Worm (Caenorhabditis elegans) whole organism, L4 larva: ENCODE data around the gene K03H6.4.

ENCODE experiments used
- F26F4.8 ChIP-seq: fragments of 200-800 bp; sonication (Bioruptor generic); conservative IDR thresholded peaks from 2 replicates; pipeline ENCODE4 v1.3.6; 2022; ENCODE audit warnings: missing genetic modification characterization, missing compliant biosample characterization
- T20F7.1 ChIP-seq: fragments of 200-800 bp; sonication (Bioruptor generic); optimal IDR thresholded peaks from 2 replicates; lab custom pipeline; 2018; ENCODE audit warnings: mild to moderate bottlenecking, missing genetic modification characterization, missing compliant biosample characterization
- Y48G9A.11 ChIP-seq: fragments of 200-800 bp; sonication (Bioruptor generic); IDR thresholded peaks from 2 replicates; pipeline ENCODE4 v1.3.6; 2022; ENCODE audit warnings: missing genetic modification reagents, missing genetic modification characterization, missing compliant biosample characterization
- aha-1 ChIP-seq: fragments of 150-350 bp; peaks from one replicate; lab custom pipeline; 2014; ENCODE audit warnings: missing biosample characterization, missing genetic modification characterization
- aly-2 ChIP-seq: sonication (generic microtip); optimal IDR thresholded peaks from 2 replicates; lab custom pipeline; 2018; ENCODE audit warnings: missing biosample characterization, missing genetic modification characterization
- attf-4 ChIP-seq: sonication (generic microtip); optimal IDR thresholded peaks from 3 replicates; lab custom pipeline; 2017; ENCODE audit warnings: missing biosample characterization, missing genetic modification characterization
- ceh-20 ChIP-seq: fragments of 200-800 bp; sonication (Bioruptor generic); IDR thresholded peaks from 2 replicates; pipeline ENCODE4 v1.3.6; 2022; ENCODE audit warnings: missing genetic modification reagents, missing genetic modification characterization, missing compliant biosample characterization
- ceh-32 ChIP-seq: sonication (generic microtip); optimal IDR thresholded peaks from 2 replicates; lab custom pipeline; 2016; ENCODE audit warnings: mild to moderate bottlenecking, missing genetic modification characterization, missing compliant biosample characterization; ENCODE audit not compliant: poor library complexity
- ceh-82 ChIP-seq: sonication (generic microtip); optimal IDR thresholded peaks from 2 replicates; lab custom pipeline; 2017; ENCODE audit warnings: missing biosample characterization, missing genetic modification characterization
- ces-1 ChIP-seq: fragments of 150-350 bp; sonication (generic microtip); optimal IDR thresholded peaks from 4 replicates; lab custom pipeline; 2014; ENCODE audit warnings: missing biosample characterization, missing genetic modification reagents, missing genetic modification characterization
- daf-12 ChIP-seq: fragments of 150-350 bp; optimal IDR thresholded peaks from 2 replicates; lab custom pipeline; 2014; ENCODE audit warnings: missing biosample characterization, missing genetic modification reagents, missing genetic modification characterization
- daf-16 ChIP-seq, 3 experiments: sonication (generic microtip); optimal IDR thresholded peaks; 2 replicates each; lab custom pipeline; 2016 to 2017; ENCODE audit warnings: missing genetic modification characterization in 3 of 3, missing genetic modification reagents in 3 of 3, mild to moderate bottlenecking in 2 of 3, missing compliant biosample characterization in 2 of 3, missing biosample characterization in 1 of 3, moderate library complexity in 1 of 3
- daf-19 ChIP-seq: fragments of 200-800 bp; sonication (Bioruptor generic); conservative IDR thresholded peaks from 2 replicates; pipeline ENCODE4 v1.3.6; 2022; ENCODE audit warnings: missing genetic modification characterization, missing compliant biosample characterization
- dmd-6 ChIP-seq: fragments of 200-800 bp; sonication (Bioruptor generic); IDR thresholded peaks from 2 replicates; pipeline ENCODE4 v1.3.6; 2022; ENCODE audit warnings: missing genetic modification reagents, missing genetic modification characterization, missing compliant biosample characterization
- dve-1 ChIP-seq: sonication (generic microtip); optimal IDR thresholded peaks from 2 replicates; lab custom pipeline; 2017; ENCODE audit warnings: antibody characterized with exemption, mild to moderate bottlenecking, missing genetic modification characterization, missing compliant biosample characterization; ENCODE audit not compliant: insufficient read depth
- egl-27 ChIP-seq: sonication (generic microtip); optimal IDR thresholded peaks from 3 replicates; lab custom pipeline; 2017; ENCODE audit warnings: missing biosample characterization, missing genetic modification reagents, missing genetic modification characterization
- gei-8 ChIP-seq: fragments of 200-800 bp; sonication (Bioruptor generic); optimal IDR thresholded peaks from 2 replicates; lab custom pipeline; 2018; ENCODE audit warnings: mild to moderate bottlenecking, missing genetic modification characterization, missing compliant biosample characterization
- hlh-11 ChIP-seq: fragments of 200-800 bp; sonication (Bioruptor generic); optimal IDR thresholded peaks from 2 replicates; lab custom pipeline; 2018; ENCODE audit warnings: mild to moderate bottlenecking, missing genetic modification characterization, missing compliant biosample characterization
- lin-29 ChIP-seq: fragments of 200-800 bp; sonication (Bioruptor generic); IDR thresholded peaks from 2 replicates; pipeline ENCODE4 v1.3.6; 2022; ENCODE audit warnings: missing genetic modification reagents, missing genetic modification characterization, missing compliant biosample characterization
- lir-3 ChIP-seq: sonication (generic microtip); optimal IDR thresholded peaks from 2 replicates; lab custom pipeline; 2016; ENCODE audit warnings: mild to moderate bottlenecking, missing genetic modification characterization, missing compliant biosample characterization
- nhr-111 ChIP-seq: fragments of 200-800 bp; sonication (Bioruptor generic); optimal IDR thresholded peaks from 2 replicates; lab custom pipeline; 2018; ENCODE audit warnings: mild to moderate bottlenecking, missing genetic modification characterization, missing compliant biosample characterization
- nhr-25 ChIP-seq: sonication (generic microtip); optimal IDR thresholded peaks from 2 replicates; lab custom pipeline; 2017; ENCODE audit warnings: missing genetic modification characterization, mild to moderate bottlenecking, missing compliant biosample characterization, antibody characterized with exemption, moderate library complexity, borderline replicate concordance; ENCODE audit not compliant: insufficient read depth
- pqm-1 ChIP-seq: sonication (generic microtip); optimal IDR thresholded peaks from 2 replicates; lab custom pipeline; 2017; ENCODE audit warnings: missing biosample characterization, missing genetic modification characterization
- sdz-12 ChIP-seq: fragments of 200-800 bp; sonication (Bioruptor generic); optimal IDR thresholded peaks from 2 replicates; lab custom pipeline; 2018; ENCODE audit warnings: mild to moderate bottlenecking, missing genetic modification characterization, missing compliant biosample characterization
- set-16 ChIP-seq: fragments of 200-800 bp; sonication (Bioruptor generic); IDR thresholded peaks from 2 replicates; pipeline ENCODE4 v1.3.6; 2022; ENCODE audit warnings: missing genetic modification reagents, missing genetic modification characterization, missing compliant biosample characterization
- snpc-1.2 ChIP-seq: fragments of 200-800 bp; sonication (Bioruptor generic); IDR thresholded peaks from 2 replicates; pipeline ENCODE4 v1.3.6; 2022; ENCODE audit warnings: missing genetic modification reagents, missing genetic modification characterization, missing compliant biosample characterization
- spr-1 ChIP-seq: sonication (generic microtip); optimal IDR thresholded peaks from 2 replicates; lab custom pipeline; 2016; ENCODE audit warnings: mild to moderate bottlenecking, missing genetic modification characterization, missing compliant biosample characterization
- tag-97 ChIP-seq: fragments of 200-800 bp; sonication (Bioruptor generic); IDR thresholded peaks from 2 replicates; pipeline ENCODE4 v1.3.6; 2022; ENCODE audit warnings: missing genetic modification characterization, missing compliant biosample characterization
- unc-62 ChIP-seq, 3 experiments: fragments of 150-350 bp in 1 of 3; sonication (generic microtip); optimal IDR thresholded peaks in 2 of 3; peaks in 1 of 3; 1 replicate in 1 of 3; 2 replicates in 2 of 3; lab custom pipeline; 2014 to 2017; ENCODE audit warnings: missing biosample characterization in 3 of 3, missing genetic modification characterization in 3 of 3, missing genetic modification reagents in 3 of 3, missing genotype in 1 of 3
- zag-1 ChIP-seq: fragments of 150-350 bp; optimal IDR thresholded peaks from 2 replicates; lab custom pipeline; 2014; ENCODE audit warnings: missing biosample characterization, missing genetic modification characterization
- zip-2 ChIP-seq: fragments of 150-350 bp; optimal IDR thresholded peaks from 2 replicates; lab custom pipeline; 2014; ENCODE audit warnings: missing biosample characterization, missing genetic modification characterization

Gene K03H6.4

ce11 chrIV:1521224-1521623 lies at the start of gene K03H6.4:
Gene K03H6.4, minus strand, starts transcription at chrIV:1521324.
- TF ChIP-seq ces-1 (GFP tag; lab: Kevin White, UChicago), result no peak
- no peak for TF ChIP-seq daf-19
- TF ChIP-seq lir-3, result no peak
- peak in 1 of 2 experiments; percentile 90 for TF ChIP-seq unc-62 (GFP tag; optimal IDR thresholded peaks at IDR 0.05 in 1 of 2; lab: Kevin White, UChicago)
- no peak for TF ChIP-seq unc-62 (tag; optimal IDR thresholded peaks at IDR 0.05; lab: Kevin White, UChicago)
- TF ChIP-seq zip-2 (tag; lab: Kevin White, UChicago), result no peak
- TF ChIP-seq gei-8 (GFP tag; lab: Kevin White, UChicago), result no peak
- TF ChIP-seq sdz-12 (GFP tag; lab: Kevin White, UChicago), result no peak

DNA sequence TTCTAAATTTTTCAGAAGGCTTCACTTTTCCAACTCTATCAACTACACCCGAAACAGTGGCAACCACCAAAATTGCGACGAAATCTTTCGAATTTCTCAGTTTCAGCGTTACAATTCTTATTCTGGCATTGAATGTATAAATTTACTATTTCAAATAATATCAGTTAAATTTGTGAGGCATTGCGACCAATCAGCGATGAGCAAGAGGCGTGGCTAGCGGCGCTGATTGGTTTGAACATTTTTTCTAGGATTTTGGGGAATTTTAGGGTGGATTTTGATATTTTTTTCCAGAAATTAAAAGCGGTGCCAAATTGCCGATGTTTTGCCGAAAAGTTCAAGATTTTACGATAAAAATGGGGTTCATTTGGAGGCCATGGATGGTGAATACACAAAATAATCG lies 46.5 kb upstream of the K03H6.4 start:
- TF ChIP-seq tag-97 (GFP tag; lab: Robert Waterston, UW), result no peak
- 0 out of 2 replicates have a peak, but pooled peaks have one; percentile 6 for TF ChIP-seq Y48G9A.11
- TF ChIP-seq daf-12 (tag; lab: Kevin White, UChicago), result no peak
- TF ChIP-seq ceh-32 (tag; lab: Kevin White, UChicago), result no peak
- peak; percentile 83 for TF ChIP-seq aha-1 (tag; lab: Kevin White, UChicago)
- no peak for TF ChIP-seq ceh-82 (tag; lab: Kevin White, UChicago)
- no peak for TF ChIP-seq lir-3
- TF ChIP-seq nhr-25 (tag; lab: Kevin White, UChicago), result no peak

ce11 chrIV:1565725-1566124 lies 44.6 kb upstream of the K03H6.4 start:
- peak; percentile 90 for TF ChIP-seq set-16 (GFP tag; lab: Robert Waterston, UW)
- no peak for TF ChIP-seq attf-4 (tag; lab: Kevin White, UChicago)

DNA sequence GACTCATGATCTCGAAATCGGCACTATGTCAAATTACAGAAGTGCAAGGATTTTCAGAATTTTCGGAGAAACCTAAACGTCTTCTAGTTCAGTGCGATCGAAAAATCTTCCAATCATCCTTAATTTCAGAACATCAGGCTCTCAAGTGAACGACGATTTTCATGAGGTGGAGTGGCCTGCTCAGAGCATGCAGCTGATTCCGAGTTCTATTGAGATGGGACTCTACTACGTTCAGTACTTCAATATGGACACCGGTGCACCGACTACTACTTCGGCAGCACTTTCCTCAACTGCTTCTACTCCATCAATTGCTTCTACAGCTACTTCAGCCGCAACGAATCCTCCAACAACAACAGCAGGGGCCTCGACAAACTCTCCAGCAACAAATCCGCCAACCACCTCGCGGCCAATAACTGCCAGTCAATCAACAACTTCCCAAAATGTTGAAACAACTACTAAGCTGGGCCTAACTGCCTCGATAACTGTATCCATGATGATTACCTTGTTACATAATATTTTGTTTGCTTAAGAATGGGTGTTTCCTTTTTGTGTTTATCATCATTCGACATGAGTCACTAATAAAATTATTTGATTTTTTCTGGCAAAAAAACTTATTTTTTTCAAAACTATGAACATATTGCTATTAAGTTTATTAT lies 42.5 kb upstream of the K03H6.4 start, which contains the start of gene Y41D4B.15:
TSS of gene Y41D4B.15 (plus strand) at position 606 of the 656 bp plus-strand sequence.
- TF ChIP-seq ceh-20 (GFP tag; lab: Robert Waterston, UW) (no peak), T20F7.1 (GFP tag; lab: Kevin White, UChicago) (no peak), daf-16 (GFP tag; optimal IDR thresholded peaks at IDR 0.05; lab: Kevin White, UChicago) (no peak), daf-16 (tag; optimal IDR thresholded peaks at IDR 0.05; lab: Kevin White, UChicago) (peak; percentile 34), unc-62 (GFP tag; optimal IDR thresholded peaks at IDR 0.05 in 1 of 2; lab: Kevin White, UChicago) (peak in 1 of 2 experiments; percentile 91), unc-62 (tag; optimal IDR thresholded peaks at IDR 0.05; lab: Kevin White, UChicago) (no peak), aly-2 (tag; lab: Kevin White, UChicago) (no peak), F26F4.8 (GFP tag; lab: Robert Waterston, UW) (no peak), set-16 (GFP tag; lab: Robert Waterston, UW) (no peak), dmd-6 (GFP tag; lab: Robert Waterston, UW) (no peak), egl-27 (no peak)

DNA sequence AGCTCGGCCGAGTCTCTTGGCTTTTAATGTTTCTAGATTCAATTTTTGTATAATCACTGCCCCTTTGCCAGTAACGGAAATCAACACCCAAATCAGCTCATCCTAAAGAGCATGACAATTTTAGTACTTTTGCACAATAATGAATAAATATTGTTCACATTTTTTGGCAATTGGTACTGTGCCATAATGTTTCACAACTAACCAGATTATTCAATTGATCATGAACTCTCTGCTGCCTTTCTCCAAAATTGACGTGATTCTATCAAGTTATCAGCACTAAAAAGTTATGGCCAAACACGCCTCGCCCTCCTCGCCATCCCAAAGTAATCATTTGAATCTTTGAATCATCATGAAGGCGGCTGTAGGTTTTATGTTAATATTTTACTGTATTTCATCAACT lies 40.8 kb upstream of the K03H6.4 start, which contains the start of gene hpo-6:
TSS of gene hpo-6 (plus strand) at position 301 of the 400 bp plus-strand sequence.
- no peak for TF ChIP-seq daf-16 (GFP tag; optimal IDR thresholded peaks at IDR 0.05; lab: Kevin White, UChicago)
- peak; percentile 58 for TF ChIP-seq daf-16 (tag; optimal IDR thresholded peaks at IDR 0.05; lab: Kevin White, UChicago)
- peak; percentile 45 for TF ChIP-seq pqm-1
- TF ChIP-seq snpc-1.2 (GFP tag; lab: Robert Waterston, UW), result no peak
- TF ChIP-seq, all 104 proteins: peak for 2

DNA sequence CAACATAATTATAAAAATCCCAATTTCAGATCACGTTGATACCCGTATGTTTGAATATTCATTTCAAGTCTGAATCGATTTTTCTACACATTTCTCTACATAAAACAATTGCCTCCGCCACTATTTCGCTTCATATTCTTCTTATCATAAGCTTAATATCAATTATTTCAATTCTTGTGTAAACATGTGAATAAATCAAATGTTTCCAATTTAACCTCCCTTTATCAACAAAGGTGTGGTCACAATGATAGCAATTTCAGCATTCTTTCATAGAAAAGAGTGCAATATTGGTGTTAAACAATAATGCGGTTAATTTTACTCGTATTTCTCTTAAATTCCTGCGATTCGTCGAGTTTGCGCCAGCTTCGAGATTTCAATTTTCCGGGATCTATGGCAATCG lies 38.8 kb upstream of the K03H6.4 start, which contains the start of gene Y41D4B.17:
TSS of gene Y41D4B.17 (plus strand) at position 174 of the 400 bp plus-strand sequence.
- TF ChIP-seq zag-1 (tag; lab: Kevin White, UChicago), result no peak
- no peak for TF ChIP-seq spr-1 (tag; lab: Kevin White, UChicago)
- TF ChIP-seq pqm-1, result peak; percentile 79
- peak; percentile 4 for TF ChIP-seq hlh-11 (tag; lab: Kevin White, UChicago)
- TF ChIP-seq dve-1 (tag; lab: Kevin White, UChicago), result peak; percentile 7
- no peak for TF ChIP-seq lin-29 (GFP tag; lab: Robert Waterston, UW)
- no peak for TF ChIP-seq nhr-111
- peak; percentile 7; the same call in 1 of the 2 replicates for TF ChIP-seq dmd-6 (GFP tag; lab: Robert Waterston, UW)
- no peak for TF ChIP-seq daf-16 (GFP tag; optimal IDR thresholded peaks at IDR 0.05; lab: Kevin White, UChicago)
- TF ChIP-seq daf-16 (tag; optimal IDR thresholded peaks at IDR 0.05; lab: Kevin White, UChicago), result peak; percentile 76
- TF ChIP-seq, all 104 proteins: peak for 5
